Fruit fly (Drosophila melanogaster) whole organism, embryonic: ENCODE data around the gene ClpP.

Experiments used
- Lim3 ChIP-seq: fragments of 200-800 bp; sonication (Bioruptor generic); IDR thresholded peaks from 2 replicates; pipeline ENCODE4 v1.3.6; 2022; ENCODE audit warnings: missing biosample characterization, missing genetic modification characterization
- Sin3A ChIP-seq: fragments of >200 bp; optimal IDR thresholded peaks from 2 replicates; lab custom pipeline; 2018
- dpn ChIP-seq, 2 experiments: fragments of 200-800 bp; sonication (Bioruptor generic); optimal IDR thresholded peaks; 3 replicates each; lab custom pipeline; 2016; ENCODE audit warnings: missing biosample characterization in 2 of 2, missing genetic modification characterization in 2 of 2

dm6 chr2L:10395642-10396487 is 39.3 kb downstream of the ClpP start, which contains the start of gene Mdh1:
- no peak for TF ChIP-seq dpn (GFP tag; optimal IDR thresholded peaks at IDR 0.05; lab: Kevin White, UChicago)
- TF ChIP-seq Sin3A (lab: Kevin White, UChicago): no peak
- TF ChIP-seq Lim3: no peak
